Worm (Caenorhabditis elegans) whole organism, late embryonic: ENCODE measurements around the gene fbxa-82.

ENCODE experiments used
- K02D7.2 ChIP-seq: sonication (generic microtip); optimal IDR thresholded peaks from 2 replicates; lab custom pipeline; 2017; ENCODE audit warnings: mild to moderate bottlenecking, missing genetic modification characterization, missing compliant biosample characterization
- ceh-18 ChIP-seq: sonication (generic microtip); optimal IDR thresholded peaks from 2 replicates; lab custom pipeline; 2016; ENCODE audit warnings: missing genetic modification characterization, missing compliant biosample characterization
- ceh-22 ChIP-seq: sonication (generic microtip); optimal IDR thresholded peaks from 2 replicates; lab custom pipeline; 2017; ENCODE audit warnings: missing biosample characterization, missing genetic modification characterization
- ceh-31 ChIP-seq: sonication (generic microtip); optimal IDR thresholded peaks from 2 replicates; lab custom pipeline; 2016; ENCODE audit warnings: missing genetic modification characterization, missing compliant biosample characterization
- dmd-4 ChIP-seq: sonication (generic microtip); optimal IDR thresholded peaks from 2 replicates; lab custom pipeline; 2016; ENCODE audit warnings: borderline replicate concordance, missing genetic modification characterization, missing compliant biosample characterization
- dve-1 ChIP-seq: sonication (generic microtip); optimal IDR thresholded peaks from 2 replicates; lab custom pipeline; 2017; ENCODE audit warnings: antibody characterized with exemption, mild to moderate bottlenecking, missing genetic modification characterization, missing compliant biosample characterization
- pag-3 ChIP-seq: sonication (generic microtip); optimal IDR thresholded peaks from 2 replicates; lab custom pipeline; 2016; ENCODE audit warnings: missing compliant biosample characterization, missing genetic modification characterization, borderline replicate concordance
- rnt-1 ChIP-seq: sonication (generic microtip); optimal IDR thresholded peaks from 2 replicates; lab custom pipeline; 2016; ENCODE audit warnings: missing genetic modification characterization, missing compliant biosample characterization
- tbx-2 ChIP-seq: sonication (generic microtip); optimal IDR thresholded peaks from 2 replicates; lab custom pipeline; 2016; ENCODE audit warnings: missing genetic modification characterization, missing compliant biosample characterization
- ttx-3 ChIP-seq: sonication (generic microtip); optimal IDR thresholded peaks from 2 replicates; lab custom pipeline; 2016; ENCODE audit warnings: missing genetic modification reagents, missing genetic modification characterization, missing compliant biosample characterization

- no peak for TF ChIP-seq pag-3 (tag; lab: Kevin White, UChicago)
- no peak for TF ChIP-seq dve-1 (tag; lab: Kevin White, UChicago)
- no peak for TF ChIP-seq ceh-31 (tag; lab: Kevin White, UChicago)
- TF ChIP-seq rnt-1 = no peak
- TF ChIP-seq K02D7.2 (tag; lab: Kevin White, UChicago) = no peak
- TF ChIP-seq ceh-18 (tag; lab: Kevin White, UChicago) = no peak
- no peak for TF ChIP-seq dmd-4 (tag; lab: Kevin White, UChicago)
- TF ChIP-seq ttx-3 (tag; lab: Kevin White, UChicago) = no peak
- no peak for TF ChIP-seq tbx-2 (tag; lab: Kevin White, UChicago)
- TF ChIP-seq ceh-22 (tag; lab: Kevin White, UChicago) = no peak
Observed at ce11 chrV:15063987-15064386, 11.7 kb upstream of the fbxa-82 start, which contains the start of gene rap-2.
